Worm (Caenorhabditis elegans): ENCODE measurements around the gene K05F1.6.
A peak's percentile ranks its signal among the peaks of the same experiment; 100 is the strongest.

The K05F1.6 gene

DNA sequence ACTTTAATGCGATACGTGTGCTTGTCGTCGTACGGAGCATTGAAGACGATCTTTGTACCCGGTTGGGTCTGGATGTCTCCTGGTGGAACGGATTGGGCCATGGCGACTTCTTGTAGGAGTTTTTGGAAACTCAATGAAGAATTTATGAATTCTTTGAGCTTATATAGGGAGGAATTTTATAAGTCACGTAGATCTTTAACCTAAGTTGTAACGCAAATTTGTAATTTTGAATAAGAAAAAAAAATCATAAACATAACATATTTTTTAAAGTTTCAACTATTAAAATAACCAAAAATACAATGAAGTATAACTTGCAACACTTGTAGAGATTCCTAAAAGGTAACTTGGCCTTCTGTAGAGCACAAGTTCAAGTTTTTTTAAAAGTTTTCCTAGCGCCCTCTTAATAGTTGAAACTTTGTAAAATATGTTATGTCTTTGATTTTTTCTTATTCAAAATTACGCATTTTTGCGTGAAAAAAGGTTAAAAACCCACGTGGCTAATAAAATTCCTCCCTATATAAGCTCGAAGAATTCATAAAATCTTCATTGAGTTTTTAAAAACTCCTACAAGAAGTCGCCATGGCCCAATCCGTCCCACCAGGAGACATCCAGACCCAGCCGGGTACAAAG lies 15.1 kb downstream of the K05F1.6 start, which contains the start of the genes msp-63 and msp-142:
Gene msp-63 (minus strand): TSS at position 101 of the 630 bp plus-strand sequence.
Gene msp-142 (plus strand): TSS at position 580 of the 630 bp plus-strand sequence.
- TF ChIP-seq tbx-8 (GFP tag; optimal IDR thresholded peaks at IDR 0.05) (no peak), unc-62 (GFP tag; optimal IDR thresholded peaks at IDR 0.05) (no peak), unc-39 (tag; optimal IDR thresholded peaks at IDR 0.05) (no peak), sptf-1 (tag; optimal IDR thresholded peaks at IDR 0.05) (no peak), nhr-28 (tag; optimal IDR thresholded peaks at IDR 0.05) (no peak), ham-2 (GFP tag; optimal IDR thresholded peaks at IDR 0.05) (no peak), ceh-39 (tag; optimal IDR thresholded peaks at IDR 0.05) (no peak), nhr-2 (tag; optimal IDR thresholded peaks at IDR 0.05) (no peak)

DNA sequence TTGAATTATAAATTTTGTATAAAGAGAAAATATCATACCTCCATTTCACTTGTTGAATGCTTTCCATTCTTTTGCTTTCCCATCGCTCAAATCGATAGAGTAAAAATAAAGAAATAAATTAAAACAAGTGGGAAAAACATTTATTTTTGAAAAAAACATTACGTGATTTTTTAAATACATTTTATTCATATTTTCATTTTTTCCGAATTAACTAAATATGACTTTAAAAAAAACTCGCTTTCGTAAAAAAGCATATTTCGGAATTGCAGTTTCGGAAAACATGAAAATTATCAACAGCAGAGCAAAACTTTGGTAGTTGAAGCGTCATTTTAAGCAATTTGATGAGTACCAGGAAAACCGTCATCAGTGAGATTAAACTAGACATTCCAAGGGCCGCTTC lies 17.2 kb downstream of the K05F1.6 start, which contains the start of gene K05F1.8:
Gene K05F1.8 (minus strand): TSS at position 101 of the 400 bp plus-strand sequence.
- no peak for TF ChIP-seq mls-2 (tag; optimal IDR thresholded peaks at IDR 0.05)
- TF ChIP-seq unc-120 (tag; optimal IDR thresholded peaks at IDR 0.05; ENCODE audit: poor library complexity, severe bottlenecking) = no peak
- TF ChIP-seq ceh-83 (GFP tag; optimal IDR thresholded peaks at IDR 0.05) = no peak

ce11 chrII:5801075-5801474 lies 18.8 kb downstream of the K05F1.6 start, which contains the start of the genes K05F1.9 and K05F1.1:
K05F1.9 (minus strand) TSS chrII:5801175.
K05F1.1 (plus strand) TSS chrII:5801382.
- no peak for TF ChIP-seq zip-8 (tag; optimal IDR thresholded peaks at IDR 0.05)
- TF ChIP-seq nhr-28 (tag; optimal IDR thresholded peaks at IDR 0.05) = no peak
- no peak for TF ChIP-seq ceh-39 (tag; optimal IDR thresholded peaks at IDR 0.05)
- TF ChIP-seq unc-120 (tag; optimal IDR thresholded peaks at IDR 0.05; ENCODE audit: poor library complexity, severe bottlenecking) = no peak
- TF ChIP-seq elt-3 (tag; optimal IDR thresholded peaks at IDR 0.05) = no peak
- no peak for TF ChIP-seq unc-39 (tag; optimal IDR thresholded peaks at IDR 0.05)
- TF ChIP-seq snpc-4 (tag; optimal IDR thresholded peaks at IDR 0.05) = no peak
- no peak for TF ChIP-seq nhr-12 (tag; optimal IDR thresholded peaks at IDR 0.05)
- no peak for TF ChIP-seq nhr-2 (tag; optimal IDR thresholded peaks at IDR 0.05)
- TF ChIP-seq hlh-1 (tag; optimal IDR thresholded peaks at IDR 0.05) = no peak
- TF ChIP-seq mls-2 (tag; optimal IDR thresholded peaks at IDR 0.05) = no peak
- TF ChIP-seq ceh-83 (GFP tag; optimal IDR thresholded peaks at IDR 0.05) = no peak
- no peak for TF ChIP-seq bed-3 (GFP tag; optimal IDR thresholded peaks at IDR 0.05)

ce11 chrII:5804288-5804687 lies 22.0 kb downstream of the K05F1.6 start:
- TF ChIP-seq blmp-1 (tag; optimal IDR thresholded peaks at IDR 0.05) (no peak), zip-8 (tag; optimal IDR thresholded peaks at IDR 0.05) (peak; percentile 63)

DNA sequence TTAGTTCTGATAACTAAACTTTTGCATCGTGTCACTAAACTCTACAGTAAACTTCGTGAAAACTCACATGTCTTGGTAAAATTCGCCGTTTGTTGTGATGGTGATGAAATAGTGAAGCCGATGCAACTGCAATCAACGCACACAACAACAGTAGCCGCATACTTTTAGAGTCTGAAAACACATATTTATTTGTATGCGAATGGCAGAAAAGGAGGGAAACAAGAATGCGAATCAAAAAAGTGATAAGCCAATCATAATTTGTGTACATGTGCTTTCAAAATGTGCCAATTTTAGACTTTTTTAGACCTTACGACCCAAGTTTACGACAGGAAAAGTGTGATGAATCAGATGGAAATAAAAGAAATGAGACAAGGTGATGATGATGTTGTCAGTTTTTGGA lies 23.0 kb downstream of the K05F1.6 start, which contains the start of gene K05F1.10:
Gene K05F1.10 (minus strand): TSS at position 171 of the 400 bp plus-strand sequence.
- TF ChIP-seq elt-1 (tag; optimal IDR thresholded peaks at IDR 0.05; ENCODE audit: borderline replicate concordance, insufficient read depth) = no peak
- no peak for TF ChIP-seq pha-4 (tag; optimal IDR thresholded peaks at IDR 0.05)
- no peak for TF ChIP-seq hlh-1 (tag; optimal IDR thresholded peaks at IDR 0.05)
- TF ChIP-seq lin-13 (tag; optimal IDR thresholded peaks at IDR 0.05) = no peak
- no peak for TF ChIP-seq flh-1 (GFP tag; optimal IDR thresholded peaks at IDR 0.05)
- no peak for TF ChIP-seq nhr-76 (tag; optimal IDR thresholded peaks at IDR 0.05)
- TF ChIP-seq nhr-237 (tag; optimal IDR thresholded peaks at IDR 0.05) = no peak
- no peak for TF ChIP-seq zip-8 (tag; optimal IDR thresholded peaks at IDR 0.05)
- no peak for TF ChIP-seq ham-2 (GFP tag; optimal IDR thresholded peaks at IDR 0.05)
- no peak for TF ChIP-seq nhr-2 (tag; optimal IDR thresholded peaks at IDR 0.05)
- no peak for TF ChIP-seq ces-1 (GFP tag; optimal IDR thresholded peaks at IDR 0.05)

DNA sequence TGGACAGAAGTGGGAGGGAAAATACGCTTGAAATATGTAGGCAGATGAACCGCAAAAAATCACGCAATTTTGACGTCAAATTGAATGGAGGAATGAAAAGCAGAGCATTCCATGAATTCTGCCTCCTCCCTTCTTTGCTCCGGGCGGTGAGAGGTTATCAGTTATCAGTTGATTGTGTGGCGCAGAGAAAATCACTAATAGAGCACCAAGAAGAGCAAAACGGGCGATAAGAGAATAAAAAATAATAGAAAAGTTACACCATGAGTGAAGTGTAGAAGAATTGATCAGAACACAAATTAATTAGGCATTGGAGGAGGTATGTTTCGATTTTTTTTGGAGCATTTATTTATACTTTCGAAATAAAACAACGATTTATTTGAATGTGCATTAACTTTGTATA lies 24.2 kb downstream of the K05F1.6 start:
- no peak for TF ChIP-seq unc-62 (GFP tag; optimal IDR thresholded peaks at IDR 0.05)
- TF ChIP-seq ham-2 (GFP tag; optimal IDR thresholded peaks at IDR 0.05) = no peak
- no peak for TF ChIP-seq pha-4 (tag; optimal IDR thresholded peaks at IDR 0.05)
- TF ChIP-seq zip-8 (tag; optimal IDR thresholded peaks at IDR 0.05) = no peak
- TF ChIP-seq bed-3 (GFP tag; optimal IDR thresholded peaks at IDR 0.05) = no peak
- TF ChIP-seq mab-5 (tag; optimal IDR thresholded peaks at IDR 0.05) = no peak
- TF ChIP-seq sem-2 (GFP tag; optimal IDR thresholded peaks at IDR 0.05) = no peak
- no peak for TF ChIP-seq elt-3 (tag; optimal IDR thresholded peaks at IDR 0.05)
- TF ChIP-seq nhr-76 (tag; optimal IDR thresholded peaks at IDR 0.05) = no peak
- TF ChIP-seq drap-1 (GFP tag; optimal IDR thresholded peaks at IDR 0.05) = no peak
- no peak for TF ChIP-seq nhr-237 (tag; optimal IDR thresholded peaks at IDR 0.05)
- no peak for TF ChIP-seq ceh-39 (tag; optimal IDR thresholded peaks at IDR 0.05)
- no peak for TF ChIP-seq unc-39 (tag; optimal IDR thresholded peaks at IDR 0.05)
- no peak for TF ChIP-seq ces-1 (GFP tag; optimal IDR thresholded peaks at IDR 0.05)
- TF ChIP-seq elt-1 (tag; optimal IDR thresholded peaks at IDR 0.05; ENCODE audit: borderline replicate concordance, insufficient read depth) = no peak
